Worm (Caenorhabditis elegans) whole organism, L4/young adult: Measurements from ENCODE around the gene ifas-1.

Source experiments
- W03F9.2 ChIP-seq: fragments of 150-350 bp; optimal IDR thresholded peaks from 2 replicates; lab custom pipeline; 2014; ENCODE audit warnings: missing biosample characterization, missing genetic modification characterization
- him-1 ChIP-seq: sonication (generic microtip); optimal IDR thresholded peaks from 2 replicates; lab custom pipeline; 2016; ENCODE audit warnings: missing genotype, missing genetic modification reagents, missing genetic modification characterization, missing compliant biosample characterization

- TF ChIP-seq him-1 (no peak), W03F9.2 (tag; lab: Kevin White, UChicago) (no peak)
Observed at ce11 chrII:3647111-3647510, 41.4 kb downstream of the ifas-1 start, which contains the start of gene fbxb-33.
